Fruit fly (Drosophila melanogaster): Measurements from ENCODE around the gene CG34299.

- TF ChIP-seq psq (optimal IDR thresholded peaks at IDR 0.05), result no peak
- no peak for TF ChIP-seq Myc (optimal IDR thresholded peaks at IDR 0.05)
- no peak for TF ChIP-seq h (optimal IDR thresholded peaks at IDR 0.05)
- no peak for TF ChIP-seq Sin3A (optimal IDR thresholded peaks at IDR 0.05)
- no peak for TF ChIP-seq ttk (optimal IDR thresholded peaks at IDR 0.05)
Observed at dm6 chr3R:30271120-30271467, 21.7 kb downstream of the CG34299 start.

Measured in Kc167 (cell line).